Worm (Caenorhabditis elegans): ENCODE data around the gene bus-4.

Gene bus-4

ce11 chrIV:4649460-4649859, 38.6 kb upstream of the bus-4 start, which contains the start of gene F29B9.7:
TSS of gene F29B9.7 (plus strand) at chrIV:4649760.
- TF ChIP-seq pha-4 (tag; optimal IDR thresholded peaks at IDR 0.05) (no peak), ceh-82 (tag; optimal IDR thresholded peaks at IDR 0.05) (no peak), mdl-1 (tag; optimal IDR thresholded peaks at IDR 0.05) (no peak), pqm-1 (tag; optimal IDR thresholded peaks at IDR 0.05) (no peak), ceh-16 (tag; optimal IDR thresholded peaks at IDR 0.05) (no peak), nhr-77 (tag; optimal IDR thresholded peaks at IDR 0.05) (no peak), tbx-2 (tag; optimal IDR thresholded peaks at IDR 0.05) (no peak), hmg-11 (tag; optimal IDR thresholded peaks at IDR 0.05) (no peak), fkh-2 (tag; optimal IDR thresholded peaks at IDR 0.05) (no peak), lsy-12 (tag; optimal IDR thresholded peaks at IDR 0.05) (no peak), daf-12 (tag; optimal IDR thresholded peaks at IDR 0.05) (no peak), snpc-4 (tag; optimal IDR thresholded peaks at IDR 0.05) (no peak), egl-5 (tag; optimal IDR thresholded peaks at IDR 0.05) (no peak), ZK546.5 (tag; optimal IDR thresholded peaks at IDR 0.05) (no peak), ceh-28 (tag; optimal IDR thresholded peaks at IDR 0.05) (no peak)

DNA sequence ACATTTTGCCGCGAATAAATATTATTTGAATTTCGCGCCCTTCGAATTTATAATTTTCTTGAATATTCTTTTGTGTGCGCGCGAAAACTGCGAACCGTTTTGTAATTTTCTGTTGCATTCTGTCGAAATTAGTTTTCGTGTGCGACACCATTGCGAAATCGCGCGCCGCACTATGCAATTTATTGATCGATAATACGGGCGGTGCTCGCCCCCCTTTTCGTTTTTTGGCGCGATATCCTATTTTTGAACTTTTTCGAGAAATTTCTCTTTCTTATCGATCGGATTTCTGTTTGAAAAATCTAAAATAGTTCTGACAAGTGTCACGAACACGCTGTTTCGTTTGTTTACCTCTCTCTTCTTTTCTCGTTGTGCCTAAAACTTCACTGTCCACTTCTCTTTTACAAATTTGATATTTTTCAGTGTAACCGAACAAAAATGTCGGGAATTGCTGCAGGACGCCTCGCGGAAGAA, 37.4 kb upstream of the bus-4 start, which contains the start of gene ubc-9:
Gene ubc-9 (plus strand): TSS at position 421 of the 471 bp plus-strand sequence.
- peak; percentile 92 for TF ChIP-seq ceh-28 (tag; optimal IDR thresholded peaks at IDR 0.05)
- TF ChIP-seq nhr-12 (tag; optimal IDR thresholded peaks at IDR 0.05), result no peak
- no peak for TF ChIP-seq R02D3.7 (tag; optimal IDR thresholded peaks at IDR 0.05)
- TF ChIP-seq nhr-11 (tag; optimal IDR thresholded peaks at IDR 0.05), result no peak
- TF ChIP-seq nhr-43 (tag; optimal IDR thresholded peaks at IDR 0.05; ENCODE audit: poor library complexity, severe bottlenecking), result peak; percentile 61
- no peak for TF ChIP-seq lsy-12 (tag; optimal IDR thresholded peaks at IDR 0.05)
- TF ChIP-seq tbx-2 (tag; optimal IDR thresholded peaks at IDR 0.05), result no peak
- no peak for TF ChIP-seq nhr-67 (tag; optimal IDR thresholded peaks at IDR 0.05)
- TF ChIP-seq ZK546.5 (tag; optimal IDR thresholded peaks at IDR 0.05), result no peak
- peak; percentile 71 for TF ChIP-seq pha-4 (tag; optimal IDR thresholded peaks at IDR 0.05)
- TF ChIP-seq lin-15B (tag; optimal IDR thresholded peaks at IDR 0.05), result peak; percentile 73
- TF ChIP-seq hmg-11 (tag; optimal IDR thresholded peaks at IDR 0.05), result peak; percentile 72
- no peak for TF ChIP-seq daf-12 (tag; optimal IDR thresholded peaks at IDR 0.05)
- TF ChIP-seq jun-1 (tag; optimal IDR thresholded peaks at IDR 0.05), result peak; percentile 37
- no peak for TF ChIP-seq ztf-4 (tag; optimal IDR thresholded peaks at IDR 0.05)
- no peak for TF ChIP-seq egl-27 (tag; optimal IDR thresholded peaks at IDR 0.05)
- no peak for TF ChIP-seq pqm-1 (tag; optimal IDR thresholded peaks at IDR 0.05)
- no peak for TF ChIP-seq nhr-28 (tag; optimal IDR thresholded peaks at IDR 0.05)
- TF ChIP-seq ceh-16 (tag; optimal IDR thresholded peaks at IDR 0.05), result no peak
- TF ChIP-seq elt-1 (tag; optimal IDR thresholded peaks at IDR 0.05), result no peak
- no peak for TF ChIP-seq ceh-9 (tag; optimal IDR thresholded peaks at IDR 0.05)
- peak; percentile 82 for TF ChIP-seq nfya-1 (tag; optimal IDR thresholded peaks at IDR 0.05; ENCODE audit: insufficient read depth)
- TF ChIP-seq fkh-10 (GFP tag; optimal IDR thresholded peaks at IDR 0.05), result no peak
- no peak for TF ChIP-seq fos-1 (tag; optimal IDR thresholded peaks at IDR 0.05)
- TF ChIP-seq unc-62 (GFP tag; optimal IDR thresholded peaks at IDR 0.05), result no peak
- TF ChIP-seq lin-39 (tag; optimal IDR thresholded peaks at IDR 0.05), result peak; percentile 65
- TF ChIP-seq aly-2 (tag; optimal IDR thresholded peaks at IDR 0.05), result no peak
- TF ChIP-seq nhr-237 (tag; optimal IDR thresholded peaks at IDR 0.05), result no peak
- peak; percentile 5 for TF ChIP-seq skn-1 (tag; optimal IDR thresholded peaks at IDR 0.05)
- no peak for TF ChIP-seq ztf-11 (tag; optimal IDR thresholded peaks at IDR 0.05)
- TF ChIP-seq mdl-1 (tag; optimal IDR thresholded peaks at IDR 0.05), result no peak
- TF ChIP-seq sea-2 (GFP tag; optimal IDR thresholded peaks at IDR 0.05), result no peak
- no peak for TF ChIP-seq nhr-77 (tag; optimal IDR thresholded peaks at IDR 0.05)
- TF ChIP-seq mml-1 (tag; optimal IDR thresholded peaks at IDR 0.05), result no peak
- TF ChIP-seq snpc-4 (tag; optimal IDR thresholded peaks at IDR 0.05), result peak; percentile 59
- no peak for TF ChIP-seq zag-1 (tag; optimal IDR thresholded peaks at IDR 0.05)
- peak; percentile 81 for TF ChIP-seq nhr-23 (tag; optimal IDR thresholded peaks at IDR 0.05)
- peak; percentile 75 for TF ChIP-seq nhr-25 (tag; optimal IDR thresholded peaks at IDR 0.05)
- peak; percentile 55 for TF ChIP-seq ama-1 (optimal IDR thresholded peaks at IDR 0.05)
- peak; percentile 54 for TF ChIP-seq elt-2 (tag; optimal IDR thresholded peaks at IDR 0.05)
- TF ChIP-seq unc-39 (tag; optimal IDR thresholded peaks at IDR 0.05), result no peak
- TF ChIP-seq elt-3 (tag; optimal IDR thresholded peaks at IDR 0.05), result no peak
- TF ChIP-seq eor-1 (tag; optimal IDR thresholded peaks at IDR 0.05), result no peak
- no peak for TF ChIP-seq fkh-2 (tag; optimal IDR thresholded peaks at IDR 0.05)
- peak; percentile 40 for TF ChIP-seq egl-5 (tag; optimal IDR thresholded peaks at IDR 0.05)
- no peak for TF ChIP-seq ceh-82 (tag; optimal IDR thresholded peaks at IDR 0.05)
- TF ChIP-seq nhr-76 (tag; optimal IDR thresholded peaks at IDR 0.05), result no peak

Data from whole organism, L3 larva.